Worm (Caenorhabditis elegans) whole organism, mixed stage, embryonic: ENCODE data around the gene sri-31.

Experiments used
- blmp-1 ChIP-seq: fragments of 150-350 bp; optimal IDR thresholded peaks from 2 replicates; lab custom pipeline; 2014; ENCODE audit warnings: missing biosample characterization, missing genetic modification characterization
- ces-1 ChIP-seq: fragments of 150-350 bp; optimal IDR thresholded peaks from 2 replicates; lab custom pipeline; 2014; ENCODE audit warnings: missing biosample characterization, missing genetic modification reagents, missing genetic modification characterization
- drap-1 ChIP-seq: fragments of 200-800 bp; sonication (Bioruptor generic); optimal IDR thresholded peaks from 3 replicates; lab custom pipeline; 2018; ENCODE audit warnings: mild to moderate bottlenecking, missing genetic modification characterization, missing compliant biosample characterization
- elt-1 ChIP-seq: sonication (generic microtip); optimal IDR thresholded peaks from 2 replicates; lab custom pipeline; 2017; ENCODE audit warnings: missing genetic modification characterization, mild to moderate bottlenecking, missing compliant biosample characterization, antibody characterized with exemption, moderate library complexity, borderline replicate concordance; ENCODE audit not compliant: insufficient read depth
- lsy-2 ChIP-seq: fragments of 150-350 bp; optimal IDR thresholded peaks from 2 replicates; lab custom pipeline; 2014; ENCODE audit warnings: missing biosample characterization, missing genetic modification characterization
- mab-5 ChIP-seq: fragments of 150-350 bp; optimal IDR thresholded peaks from 2 replicates; lab custom pipeline; 2014; ENCODE audit warnings: missing biosample characterization, missing genetic modification characterization
- nhr-28 ChIP-seq: fragments of 150-350 bp; optimal IDR thresholded peaks from 2 replicates; lab custom pipeline; 2014; ENCODE audit warnings: missing biosample characterization, missing genetic modification characterization
- snpc-4 ChIP-seq: fragments of 150-350 bp; optimal IDR thresholded peaks from 2 replicates; lab custom pipeline; 2014; ENCODE audit warnings: missing biosample characterization, missing genetic modification characterization
- unc-39 ChIP-seq: fragments of 150-350 bp; optimal IDR thresholded peaks from 2 replicates; lab custom pipeline; 2014; ENCODE audit warnings: missing biosample characterization, missing genetic modification characterization
- ztf-11 ChIP-seq: fragments of 150-350 bp; optimal IDR thresholded peaks from 2 replicates; lab custom pipeline; 2014; ENCODE audit warnings: missing biosample characterization, missing genetic modification characterization

ce11 chrII:3044023-3044422, 6.8 kb upstream of the sri-31 start, which contains the start of gene sri-29:
- no peak for TF ChIP-seq mab-5 (tag; lab: Kevin White, UChicago)
- no peak for TF ChIP-seq elt-1 (tag; lab: Kevin White, UChicago)
- TF ChIP-seq snpc-4 (tag; lab: Kevin White, UChicago): no peak
- no peak for TF ChIP-seq blmp-1 (tag; lab: Kevin White, UChicago)
- no peak for TF ChIP-seq ztf-11 (tag; lab: Kevin White, UChicago)
- TF ChIP-seq lsy-2 (tag; lab: Kevin White, UChicago): no peak
- no peak for TF ChIP-seq ces-1 (GFP tag; lab: Kevin White, UChicago)
- TF ChIP-seq drap-1 (GFP tag; lab: Kevin White, UChicago): no peak
- no peak for TF ChIP-seq unc-39 (tag; lab: Kevin White, UChicago)
- TF ChIP-seq nhr-28 (tag; lab: Kevin White, UChicago): no peak
